Worm (Caenorhabditis elegans): ENCODE results near the gene T22G5.1.

ce11 chrV:13891489-13891888, 14.9 kb downstream of the T22G5.1 start:
- TF ChIP-seq him-1 (tag; optimal IDR thresholded peaks at IDR 0.05) (no peak), W03F9.2 (tag; optimal IDR thresholded peaks at IDR 0.05) (peak; percentile 12)
